Worm (Caenorhabditis elegans) whole organism, midembryonic: ENCODE results near the gene rde-4.

Experiments used
- T22C8.4 ChIP-seq: fragments of 200-800 bp; sonication (Bioruptor generic); IDR thresholded peaks from 2 replicates; pipeline ENCODE4 v1.3.6; 2022; ENCODE audit warnings: missing genetic modification characterization, missing compliant biosample characterization
- cog-1 ChIP-seq: sonication (generic microtip); optimal IDR thresholded peaks from 2 replicates; lab custom pipeline; 2016; ENCODE audit warnings: missing genetic modification characterization, missing compliant biosample characterization
- flt-1 ChIP-seq: fragments of 200-800 bp; sonication (Bioruptor generic); IDR thresholded peaks from 2 replicates; pipeline ENCODE4 v1.3.6; 2022; ENCODE audit warnings: missing genetic modification characterization, missing compliant biosample characterization
- klf-2 ChIP-seq: fragments of 200-800 bp; sonication (Bioruptor generic); conservative IDR thresholded peaks from 2 replicates; pipeline ENCODE4 v1.3.6; 2022; ENCODE audit warnings: missing genetic modification reagents, missing genetic modification characterization, missing compliant biosample characterization
- med-1 ChIP-seq: sonication (generic microtip); optimal IDR thresholded peaks from 2 replicates; lab custom pipeline; 2017; ENCODE audit warnings: missing genetic modification characterization, mild to moderate bottlenecking, missing compliant biosample characterization, antibody characterized with exemption, missing genetic modification reagents; ENCODE audit not compliant: insufficient read depth
- ref-1 ChIP-seq: fragments of 200-800 bp; sonication (Bioruptor generic); conservative IDR thresholded peaks from 2 replicates; pipeline ENCODE4 v1.3.6; 2022; ENCODE audit warnings: missing genetic modification reagents, missing genetic modification characterization, missing compliant biosample characterization
- tab-1 ChIP-seq: fragments of 200-800 bp; sonication (Bioruptor generic); IDR thresholded peaks from 2 replicates; pipeline ENCODE4 v1.3.6; 2022; ENCODE audit warnings: missing genetic modification characterization, missing compliant biosample characterization
- ztf-23 ChIP-seq: fragments of 200-800 bp; sonication (Bioruptor generic); IDR thresholded peaks from 2 replicates; pipeline ENCODE4 v1.3.6; 2022; ENCODE audit warnings: missing genetic modification reagents, missing genetic modification characterization, missing compliant biosample characterization
- ztf-29 ChIP-seq: fragments of 200-800 bp; sonication (Bioruptor generic); IDR thresholded peaks from 2 replicates; pipeline ENCODE4 v1.3.6; 2022; ENCODE audit warnings: missing genetic modification reagents, missing genetic modification characterization, missing compliant biosample characterization

The rde-4 gene

ce11 chrIII:10211889-10212494, 6.5 kb downstream of the rde-4 start, which contains the start of the genes blos-1 and best-18:
Gene blos-1, minus strand, starts transcription at chrIII:10211946.
Gene best-18, plus strand, starts transcription at chrIII:10212396.
- TF ChIP-seq T22C8.4 (GFP tag; lab: Robert Waterston, UW) (peak; percentile 51; the same call in 1 of the 2 replicates), flt-1 (GFP tag; lab: Robert Waterston, UW) (no peak)

- TF ChIP-seq flt-1 (GFP tag; lab: Robert Waterston, UW) = 0 out of 2 replicates have a peak, but pooled peaks have one; percentile 28
- TF ChIP-seq med-1 = no peak
Measured at ce11 chrIII:10209703-10210102, 8.7 kb downstream of the rde-4 start, which contains the start of gene T20G5.9. Gene T20G5.9, plus strand, starts transcription at chrIII:10209840.

ce11 chrIII:10206352-10206751, 12.1 kb downstream of the rde-4 start:
- no peak for TF ChIP-seq cog-1 (tag; lab: Kevin White, UChicago)
- no peak for TF ChIP-seq T22C8.4 (GFP tag; lab: Robert Waterston, UW)
- no peak for TF ChIP-seq ztf-29 (GFP tag; lab: Robert Waterston, UW)
- no peak for TF ChIP-seq flt-1 (GFP tag; lab: Robert Waterston, UW)
- TF ChIP-seq ztf-23 (GFP tag; lab: Robert Waterston, UW) = no peak
- TF ChIP-seq klf-2 = no peak
- no peak for TF ChIP-seq med-1
- no peak for TF ChIP-seq tab-1
- no peak for TF ChIP-seq ref-1 (GFP tag; lab: Robert Waterston, UW)

ce11 chrIII:10202894-10203871, 15.3 kb downstream of the rde-4 start, which contains the start of gene chc-1:
Gene chc-1, plus strand, starts transcription at chrIII:10203821.
- no peak for TF ChIP-seq ztf-29 (GFP tag; lab: Robert Waterston, UW)
- TF ChIP-seq T22C8.4 (GFP tag; lab: Robert Waterston, UW) = no peak
- TF ChIP-seq klf-2 = no peak
- TF ChIP-seq ref-1 (GFP tag; lab: Robert Waterston, UW) = no peak
- TF ChIP-seq tab-1 = no peak
- no peak for TF ChIP-seq med-1
- TF ChIP-seq cog-1 (tag; lab: Kevin White, UChicago) = no peak

ce11 chrIII:10202391-10202790, 16.1 kb downstream of the rde-4 start:
- TF ChIP-seq klf-2 (no peak), med-1 (no peak), tab-1 (no peak), ztf-29 (GFP tag; lab: Robert Waterston, UW) (no peak), ref-1 (GFP tag; lab: Robert Waterston, UW) (no peak), T22C8.4 (GFP tag; lab: Robert Waterston, UW) (no peak), flt-1 (GFP tag; lab: Robert Waterston, UW) (no peak), cog-1 (tag; lab: Kevin White, UChicago) (no peak), ztf-23 (GFP tag; lab: Robert Waterston, UW) (no peak)

- TF ChIP-seq T22C8.4 (GFP tag; lab: Robert Waterston, UW) (no peak), tab-1 (no peak), ztf-23 (GFP tag; lab: Robert Waterston, UW) (no peak), ref-1 (GFP tag; lab: Robert Waterston, UW) (no peak), klf-2 (no peak), ztf-29 (GFP tag; lab: Robert Waterston, UW) (no peak), cog-1 (tag; lab: Kevin White, UChicago) (no peak), flt-1 (GFP tag; lab: Robert Waterston, UW) (no peak), med-1 (no peak)
Measured at ce11 chrIII:10201235-10201634, 17.2 kb downstream of the rde-4 start, which contains the start of the genes T20G5.13 and T20G5.12. Gene T20G5.13, minus strand, starts transcription at chrIII:10201335. Gene T20G5.12, plus strand, starts transcription at chrIII:10201604.

- TF ChIP-seq ztf-23 (GFP tag; lab: Robert Waterston, UW) = no peak
- TF ChIP-seq flt-1 (GFP tag; lab: Robert Waterston, UW) = no peak
- no peak for TF ChIP-seq T22C8.4 (GFP tag; lab: Robert Waterston, UW)
- TF ChIP-seq ztf-29 (GFP tag; lab: Robert Waterston, UW) = no peak
- no peak for TF ChIP-seq klf-2
Measured at ce11 chrIII:10199052-10199451, 19.4 kb downstream of the rde-4 start, which contains the start of gene T20G5.8. Gene T20G5.8, plus strand, starts transcription at chrIII:10199352.

- TF ChIP-seq ztf-29 (GFP tag; lab: Robert Waterston, UW) = no peak
- no peak for TF ChIP-seq cog-1 (tag; lab: Kevin White, UChicago)
- no peak for TF ChIP-seq T22C8.4 (GFP tag; lab: Robert Waterston, UW)
- no peak for TF ChIP-seq tab-1
Measured at ce11 chrIII:10197416-10197815, 21.0 kb downstream of the rde-4 start, which contains the start of gene dod-6. Gene dod-6, plus strand, starts transcription at chrIII:10197716.

- TF ChIP-seq flt-1 (GFP tag; lab: Robert Waterston, UW) (no peak), ztf-29 (GFP tag; lab: Robert Waterston, UW) (no peak), tab-1 (no peak), cog-1 (tag; lab: Kevin White, UChicago) (no peak), med-1 (no peak), T22C8.4 (GFP tag; lab: Robert Waterston, UW) (no peak), ztf-23 (GFP tag; lab: Robert Waterston, UW) (no peak), ref-1 (GFP tag; lab: Robert Waterston, UW) (no peak)
Measured at ce11 chrIII:10196796-10197195, 21.6 kb downstream of the rde-4 start.

- TF ChIP-seq ref-1 (GFP tag; lab: Robert Waterston, UW) (no peak), med-1 (no peak), cog-1 (tag; lab: Kevin White, UChicago) (no peak), ztf-29 (GFP tag; lab: Robert Waterston, UW) (no peak), tab-1 (no peak), T22C8.4 (GFP tag; lab: Robert Waterston, UW) (no peak), flt-1 (GFP tag; lab: Robert Waterston, UW) (no peak), klf-2 (no peak), ztf-23 (GFP tag; lab: Robert Waterston, UW) (no peak)
Measured at ce11 chrIII:10195911-10196310, 22.5 kb downstream of the rde-4 start.
